Worm (Caenorhabditis elegans): ENCODE data around the gene actl-1.

DNA sequence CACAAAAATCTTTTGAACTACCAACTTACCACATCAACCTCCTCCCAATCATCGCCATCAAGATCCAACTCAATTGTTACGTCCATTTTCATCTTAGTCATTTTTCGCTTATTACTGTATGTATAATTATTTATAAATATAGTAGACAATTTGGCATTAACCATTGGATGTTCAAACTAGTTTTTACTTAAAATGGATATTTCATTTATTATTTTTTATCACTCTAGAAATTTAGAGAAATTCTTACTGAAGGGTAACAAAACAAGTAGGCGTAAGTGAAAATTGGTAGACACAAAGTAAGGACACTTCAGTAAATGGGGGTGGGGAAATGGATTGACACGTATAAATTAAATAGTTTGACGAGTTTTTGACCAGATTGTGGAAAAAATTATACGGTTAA, at the start of gene actl-1:
- TF ChIP-seq unc-3 (GFP tag; conservative IDR thresholded peaks at IDR 0.05), result no peak
- TF ChIP-seq unc-3 (tag; optimal IDR thresholded peaks at IDR 0.05), result no peak
- no peak for TF ChIP-seq ama-1 (optimal IDR thresholded peaks at IDR 0.05)
- TF ChIP-seq K09A11.1 (tag; optimal IDR thresholded peaks at IDR 0.05; ENCODE audit: insufficient read depth), result no peak
- no peak for TF ChIP-seq odd-2 (tag; optimal IDR thresholded peaks at IDR 0.05)
- no peak for TF ChIP-seq npax-4 (tag; optimal IDR thresholded peaks at IDR 0.05)
- no peak for TF ChIP-seq dmd-4 (tag; optimal IDR thresholded peaks at IDR 0.05; ENCODE audit: borderline replicate concordance)
- no peak for TF ChIP-seq ets-4 (tag; optimal IDR thresholded peaks at IDR 0.05)
- TF ChIP-seq sox-4 (tag; optimal IDR thresholded peaks at IDR 0.05), result no peak
- no peak for TF ChIP-seq che-1 (tag; optimal IDR thresholded peaks at IDR 0.05)

All from whole organism, late embryonic.